Fruit fly (Drosophila melanogaster): ENCODE measurements around the gene CG17349.

The CG17349 gene

DNA sequence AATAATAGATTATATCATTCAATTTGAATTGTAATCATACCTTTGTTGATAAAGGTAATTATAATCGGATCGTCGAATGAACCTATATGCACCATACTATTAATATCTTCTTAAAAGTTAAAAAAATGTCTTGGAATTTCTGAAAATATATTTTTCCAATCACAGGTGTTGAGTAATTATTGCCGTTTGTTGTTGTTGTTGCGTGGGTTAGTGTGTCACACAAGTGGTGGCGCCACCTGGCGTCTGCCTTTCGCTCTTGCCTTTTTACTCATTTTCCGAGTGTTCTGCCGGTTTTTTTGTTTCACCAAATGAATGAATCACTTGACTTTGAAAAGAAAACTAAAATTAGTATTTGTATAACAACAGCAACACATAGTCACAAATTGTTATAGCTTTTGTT, 44.9 kb downstream of the CG17349 start:
- no peak for TF ChIP-seq tai (GFP tag; optimal IDR thresholded peaks at IDR 0.05)
- TF ChIP-seq N (GFP tag; optimal IDR thresholded peaks at IDR 0.05) = no peak
- no peak for TF ChIP-seq Myc (optimal IDR thresholded peaks at IDR 0.05)
- TF ChIP-seq Dfd (GFP tag; optimal IDR thresholded peaks at IDR 0.05) = no peak
- no peak for TF ChIP-seq pan (optimal IDR thresholded peaks at IDR 0.05)
- no peak for TF ChIP-seq Hnf4 (GFP tag; optimal IDR thresholded peaks at IDR 0.05)
- no peak for TF ChIP-seq sv (GFP tag; optimal IDR thresholded peaks at IDR 0.05)
- TF ChIP-seq OdsH (GFP tag; optimal IDR thresholded peaks at IDR 0.05) = no peak
- no peak for TF ChIP-seq Rel (GFP tag; optimal IDR thresholded peaks at IDR 0.05)
- TF ChIP-seq Rel (tag; optimal IDR thresholded peaks at IDR 0.05) = no peak

DNA sequence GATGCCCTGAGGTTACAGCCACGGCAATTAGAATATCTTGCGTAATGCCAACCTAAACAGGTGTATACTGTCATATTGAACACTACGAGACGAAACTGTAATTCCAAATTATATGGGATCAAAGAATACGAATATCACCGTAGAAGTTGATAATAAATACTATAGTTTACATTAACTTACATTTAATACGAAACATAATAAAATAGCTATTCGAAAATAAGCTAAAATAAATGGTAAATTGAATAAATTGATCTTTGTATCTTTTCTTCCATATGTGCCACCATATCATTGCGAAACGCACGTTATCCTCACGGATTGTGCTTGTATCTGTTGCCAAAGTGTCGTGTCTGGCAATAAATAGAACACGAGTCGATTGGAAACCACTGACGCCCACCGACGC, 45.6 kb downstream of the CG17349 start:
- TF ChIP-seq jim (GFP tag; optimal IDR thresholded peaks at IDR 0.05) (no peak), CG9705 (GFP tag; optimal IDR thresholded peaks at IDR 0.05) (no peak), rgr (GFP tag; optimal IDR thresholded peaks at IDR 0.05) (no peak), Myc (optimal IDR thresholded peaks at IDR 0.05) (no peak)

DNA sequence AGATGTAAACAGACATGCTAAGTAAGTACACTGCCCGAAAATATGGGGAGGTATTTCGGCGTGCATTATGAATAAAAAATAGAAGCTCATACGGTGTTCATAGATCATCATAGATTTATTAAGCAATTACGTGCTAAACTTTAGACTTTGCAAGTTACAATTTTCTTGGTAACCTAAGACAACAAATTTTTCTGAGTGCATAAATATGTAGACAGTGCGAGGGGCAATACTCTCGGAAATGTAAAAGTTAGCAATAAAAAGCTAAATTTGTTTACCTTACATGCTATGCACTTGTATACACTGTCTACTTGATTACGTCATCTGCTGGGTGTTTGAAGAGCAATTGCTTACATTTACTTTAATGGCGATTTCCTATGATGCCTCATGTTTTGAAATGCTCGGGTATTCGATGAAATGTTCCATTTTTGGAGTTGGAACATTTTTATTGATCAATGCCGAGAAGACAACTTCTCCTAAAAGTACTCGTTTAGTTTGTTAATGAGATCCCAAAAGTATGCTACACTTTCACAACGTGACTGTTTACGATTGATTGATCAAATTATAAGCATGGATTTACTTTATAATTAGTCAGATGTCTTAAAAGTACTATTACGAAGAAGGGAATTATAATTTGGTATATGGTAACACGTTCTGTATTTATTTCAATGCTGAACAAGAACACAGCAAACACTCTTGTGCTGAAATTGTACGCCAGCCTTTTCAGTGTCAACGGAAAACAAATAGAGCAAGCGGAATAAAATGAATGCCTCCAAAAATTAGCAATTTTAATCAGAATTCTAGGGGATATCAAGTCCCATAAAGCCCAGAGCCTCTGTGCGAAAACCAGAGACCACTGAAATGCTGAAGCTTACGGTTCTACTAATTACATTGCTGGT, 46.6 kb downstream of the CG17349 start, which contains the start of gene Lectin-galC1:
TSS of gene Lectin-galC1 (plus strand) at position 846 of the 896 bp plus-strand sequence.
- no peak for TF ChIP-seq lola (GFP tag; optimal IDR thresholded peaks at IDR 0.05)
- TF ChIP-seq Abd-B (GFP tag; optimal IDR thresholded peaks at IDR 0.05) = no peak
- peak; percentile 10 for TF ChIP-seq Vsx2 (GFP tag; optimal IDR thresholded peaks at IDR 0.05; ENCODE audit: partially characterized antibody)
- TF ChIP-seq h (GFP tag; optimal IDR thresholded peaks at IDR 0.05) = peak; percentile 15
- peak in 1 of 2 experiments; percentile 25 for TF ChIP-seq foxo (GFP tag; optimal IDR thresholded peaks at IDR 0.05)
- TF ChIP-seq br (GFP tag; optimal IDR thresholded peaks at IDR 0.05) = no peak
- no peak for TF ChIP-seq Dif (GFP tag; optimal IDR thresholded peaks at IDR 0.05; ENCODE audit: partially characterized antibody)
- TF ChIP-seq sage (GFP tag; optimal IDR thresholded peaks at IDR 0.05) = no peak
- peak; percentile 11 for TF ChIP-seq fru (GFP tag; optimal IDR thresholded peaks at IDR 0.05)
- peak; percentile 5 for TF ChIP-seq ey (GFP tag; optimal IDR thresholded peaks at IDR 0.05)
- peak; percentile 77 for TF ChIP-seq N (GFP tag; optimal IDR thresholded peaks at IDR 0.05)
- peak; percentile 75 for TF ChIP-seq Myc (optimal IDR thresholded peaks at IDR 0.05)
- no peak for TF ChIP-seq pan (optimal IDR thresholded peaks at IDR 0.05)
- TF ChIP-seq sv (GFP tag; optimal IDR thresholded peaks at IDR 0.05) = peak; percentile 84
- TF ChIP-seq Rel (GFP tag; optimal IDR thresholded peaks at IDR 0.05) = no peak
- TF ChIP-seq Rel (tag; optimal IDR thresholded peaks at IDR 0.05) = no peak

DNA sequence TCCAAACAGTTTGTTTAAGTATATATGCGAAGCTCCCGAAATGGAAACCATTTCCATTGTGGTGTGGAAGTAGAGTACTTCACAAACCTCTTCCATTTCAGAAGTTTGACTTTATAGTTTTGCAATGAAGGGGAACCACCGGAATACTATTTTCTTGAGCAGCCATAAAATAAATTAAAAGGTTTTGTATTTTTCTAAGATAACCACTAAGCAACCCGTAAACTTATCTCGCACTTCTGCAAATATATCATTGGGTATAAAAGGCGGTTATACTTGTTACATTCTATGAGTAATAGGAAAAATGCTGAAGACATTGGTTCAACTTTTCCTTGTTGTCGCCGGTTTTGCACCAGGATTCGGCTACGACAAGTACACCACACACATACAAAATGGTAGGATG, 47.8 kb downstream of the CG17349 start, which contains the start of gene lectin-37Da:
TSS of gene lectin-37Da (plus strand) at position 301 of the 400 bp plus-strand sequence.
- TF ChIP-seq CrebA (GFP tag; optimal IDR thresholded peaks at IDR 0.05; ENCODE audit: borderline replicate concordance) (no peak), rgr (GFP tag; optimal IDR thresholded peaks at IDR 0.05) (no peak), Dif (GFP tag; optimal IDR thresholded peaks at IDR 0.05; ENCODE audit: partially characterized antibody) (no peak), h (GFP tag; optimal IDR thresholded peaks at IDR 0.05) (no peak), fru (GFP tag; optimal IDR thresholded peaks at IDR 0.05) (no peak), Abd-B (GFP tag; optimal IDR thresholded peaks at IDR 0.05) (no peak), dl (GFP tag; optimal IDR thresholded peaks at IDR 0.05; ENCODE audit: insufficient read depth in 1 of 2, partially characterized antibody in 2 of 2) (no peak), tai (GFP tag; optimal IDR thresholded peaks at IDR 0.05) (no peak)

DNA sequence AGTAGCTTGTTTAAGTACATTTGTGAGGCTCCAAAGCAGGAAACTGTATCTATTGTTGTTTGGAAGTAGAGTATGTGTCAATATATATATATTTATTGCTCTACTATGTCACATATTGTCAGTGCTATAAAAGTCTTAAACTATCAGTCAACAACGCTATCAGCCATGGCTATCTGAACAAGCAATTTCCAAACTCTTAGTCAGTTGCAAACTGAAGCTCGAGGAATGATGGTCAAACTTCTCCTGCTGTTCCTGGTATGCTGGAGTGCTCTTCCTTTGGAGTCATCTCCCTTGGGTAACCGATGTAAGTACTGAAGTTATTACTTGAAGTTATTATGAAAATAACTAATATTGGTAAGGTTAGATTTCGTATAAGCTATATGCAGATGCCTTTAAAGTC, 48.6 kb downstream of the CG17349 start, which contains the start of gene lectin-37Db:
TSS of gene lectin-37Db (plus strand) at position 204 of the 400 bp plus-strand sequence.
- TF ChIP-seq sage (GFP tag; optimal IDR thresholded peaks at IDR 0.05) (no peak), usp (GFP tag; optimal IDR thresholded peaks at IDR 0.05) (no peak), CG9705 (GFP tag; optimal IDR thresholded peaks at IDR 0.05) (no peak), woc (GFP tag; optimal IDR thresholded peaks at IDR 0.05) (no peak), Jra (GFP tag; optimal IDR thresholded peaks at IDR 0.05) (no peak), Myc (optimal IDR thresholded peaks at IDR 0.05) (no peak), lola (GFP tag; optimal IDR thresholded peaks at IDR 0.05) (no peak), Abd-B (GFP tag; optimal IDR thresholded peaks at IDR 0.05) (no peak), N (GFP tag; optimal IDR thresholded peaks at IDR 0.05) (no peak)

DNA sequence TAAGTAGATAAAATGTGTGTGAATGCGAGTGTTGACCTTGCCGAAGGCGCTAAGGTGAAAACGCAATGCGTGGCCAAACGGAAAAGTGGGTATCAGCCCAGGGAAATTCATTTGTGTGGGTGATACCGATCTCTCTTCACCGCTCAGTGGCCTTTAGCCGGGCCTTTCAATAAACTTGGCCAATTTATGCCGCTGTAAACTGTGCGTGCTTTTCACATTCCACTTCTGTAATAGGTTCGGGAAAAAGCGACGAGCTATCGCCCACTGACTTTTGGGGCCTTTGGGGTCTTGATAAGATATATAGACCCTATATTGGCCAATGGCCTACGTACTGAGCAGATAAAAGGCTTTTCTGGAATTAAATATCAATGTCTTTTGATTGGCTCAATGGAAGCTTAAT, 51.3 kb downstream of the CG17349 start:
- TF ChIP-seq dmrt93B (GFP tag; optimal IDR thresholded peaks at IDR 0.05) (no peak), usp (GFP tag; optimal IDR thresholded peaks at IDR 0.05) (no peak), HLH106 (tag; optimal IDR thresholded peaks at IDR 0.05) (no peak), lola (GFP tag; optimal IDR thresholded peaks at IDR 0.05) (no peak), Jra (GFP tag; optimal IDR thresholded peaks at IDR 0.05) (no peak), Dfd (GFP tag; optimal IDR thresholded peaks at IDR 0.05) (no peak), Hr78 (GFP tag; optimal IDR thresholded peaks at IDR 0.05) (no peak), N (GFP tag; optimal IDR thresholded peaks at IDR 0.05) (no peak), OdsH (GFP tag; optimal IDR thresholded peaks at IDR 0.05) (no peak), jim (GFP tag; optimal IDR thresholded peaks at IDR 0.05) (no peak)
